Worm (Caenorhabditis elegans): ENCODE results near the gene C52B9.10.

C52B9.10 gene

DNA sequence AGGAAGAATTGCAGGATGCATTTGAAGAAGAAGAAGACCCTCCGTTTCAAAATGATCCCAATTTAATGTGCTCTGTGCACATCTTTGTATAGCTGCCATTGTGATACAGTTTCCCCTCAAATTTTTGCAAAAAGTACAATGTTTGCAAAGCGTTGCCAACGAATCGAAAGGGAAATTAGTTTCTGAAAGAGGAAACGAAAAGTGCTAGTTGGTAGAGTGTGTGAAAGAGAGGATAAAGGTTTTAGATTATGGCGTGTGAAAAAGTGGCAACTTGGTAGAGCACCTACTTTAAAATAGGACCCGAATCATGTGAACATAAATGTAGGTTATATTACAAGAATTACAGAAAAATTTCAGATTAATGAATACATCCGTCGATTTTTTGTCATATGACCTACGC, 38.0 kb downstream of the C52B9.10 start, which contains the start of gene C52B9.8:
TSS of gene C52B9.8 (minus strand) at position 101 of the 400 bp plus-strand sequence.
- TF ChIP-seq ceh-43 (GFP tag; optimal IDR thresholded peaks at IDR 0.05) (no peak), unc-62 (GFP tag; optimal IDR thresholded peaks at IDR 0.05) (no peak), mab-5 (tag; optimal IDR thresholded peaks at IDR 0.05) (no peak), pha-4 (tag; optimal IDR thresholded peaks at IDR 0.05) (no peak), mls-2 (tag; optimal IDR thresholded peaks at IDR 0.05) (no peak), lin-32 (GFP tag; optimal IDR thresholded peaks at IDR 0.05) (no peak), bed-3 (GFP tag; optimal IDR thresholded peaks at IDR 0.05) (no peak), nhr-76 (tag; optimal IDR thresholded peaks at IDR 0.05) (no peak), unc-39 (tag; optimal IDR thresholded peaks at IDR 0.05) (no peak), sem-2 (GFP tag; optimal IDR thresholded peaks at IDR 0.05) (no peak), nhr-2 (tag; optimal IDR thresholded peaks at IDR 0.05) (no peak), ceh-39 (tag; optimal IDR thresholded peaks at IDR 0.05) (no peak), lin-13 (tag; optimal IDR thresholded peaks at IDR 0.05) (no peak), flh-1 (GFP tag; optimal IDR thresholded peaks at IDR 0.05) (no peak), hlh-1 (tag; optimal IDR thresholded peaks at IDR 0.05) (no peak), drap-1 (GFP tag; optimal IDR thresholded peaks at IDR 0.05) (no peak)

DNA sequence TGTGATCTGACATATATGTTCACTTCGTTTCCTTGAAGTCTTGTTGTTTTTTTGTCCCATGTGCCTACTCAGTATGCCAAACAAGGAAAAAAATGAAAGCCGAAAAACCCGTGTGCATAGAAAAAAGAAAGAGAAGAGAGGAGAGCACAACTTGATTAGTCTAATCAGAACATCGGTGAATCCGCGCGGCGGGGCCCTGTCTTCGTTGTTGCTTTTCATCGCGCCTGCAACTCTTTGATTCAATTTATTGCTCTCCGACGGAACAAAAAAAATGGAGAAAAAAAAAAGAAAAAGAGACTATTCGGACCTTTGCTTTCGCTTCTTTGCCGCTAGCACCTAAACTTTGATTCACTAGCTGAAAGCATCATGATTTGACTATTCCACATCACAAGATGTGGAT, 41.2 kb downstream of the C52B9.10 start:
- TF ChIP-seq blmp-1 (tag; optimal IDR thresholded peaks at IDR 0.05) (no peak), ces-1 (GFP tag; optimal IDR thresholded peaks at IDR 0.05) (peak; percentile 82)

DNA sequence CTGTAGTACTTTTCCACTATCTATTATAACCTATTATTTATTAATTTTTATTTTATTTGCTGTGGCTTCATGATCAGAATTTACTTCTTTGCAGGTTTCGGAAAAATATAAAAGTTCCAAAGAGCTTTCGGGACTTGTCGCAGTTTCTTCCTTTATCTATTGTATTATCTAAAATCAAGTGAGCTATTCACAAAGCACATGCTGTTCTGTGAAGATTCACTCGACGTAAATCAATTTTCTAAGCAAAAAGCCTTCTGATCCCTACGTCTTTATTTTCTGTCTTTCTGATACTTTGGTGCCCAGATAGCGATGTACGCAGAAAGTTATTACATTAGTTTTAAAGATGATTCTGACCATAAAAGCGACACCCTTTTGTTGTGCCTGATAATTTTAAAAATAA, 43.4 kb downstream of the C52B9.10 start:
- no peak for TF ChIP-seq nhr-76 (tag; optimal IDR thresholded peaks at IDR 0.05)
- no peak for TF ChIP-seq mab-5 (tag; optimal IDR thresholded peaks at IDR 0.05)
- peak; percentile 37 for TF ChIP-seq ces-1 (GFP tag; optimal IDR thresholded peaks at IDR 0.05)

DNA sequence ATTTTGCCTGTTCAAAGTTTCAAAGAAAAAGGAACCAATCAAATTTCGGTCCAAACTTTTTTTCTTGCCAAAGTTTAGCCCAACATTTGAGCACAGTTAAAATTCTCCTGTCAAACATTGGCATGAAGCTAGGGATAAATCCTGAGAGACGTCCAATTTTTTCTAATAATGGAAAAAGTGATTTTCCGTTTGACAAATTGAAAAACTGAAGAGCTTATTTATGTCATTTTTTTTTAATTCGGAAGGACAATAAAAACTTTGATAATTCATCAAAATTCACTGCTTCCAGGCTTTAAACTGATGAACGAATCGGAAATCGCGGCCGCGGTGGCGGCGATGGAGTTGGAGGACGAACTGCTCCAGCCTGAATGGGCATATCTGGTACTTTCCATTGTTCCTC, 46.8 kb downstream of the C52B9.10 start, which contains the start of gene dop-6:
TSS of gene dop-6 (plus strand) at position 301 of the 400 bp plus-strand sequence.
- no peak for TF ChIP-seq lsy-2 (tag; optimal IDR thresholded peaks at IDR 0.05)
- TF ChIP-seq sem-2 (GFP tag; optimal IDR thresholded peaks at IDR 0.05), result no peak
- TF ChIP-seq sptf-1 (tag; optimal IDR thresholded peaks at IDR 0.05), result no peak
- no peak for TF ChIP-seq unc-120 (tag; optimal IDR thresholded peaks at IDR 0.05; ENCODE audit: poor library complexity, severe bottlenecking)
- TF ChIP-seq pha-4 (tag; optimal IDR thresholded peaks at IDR 0.05), result no peak

DNA sequence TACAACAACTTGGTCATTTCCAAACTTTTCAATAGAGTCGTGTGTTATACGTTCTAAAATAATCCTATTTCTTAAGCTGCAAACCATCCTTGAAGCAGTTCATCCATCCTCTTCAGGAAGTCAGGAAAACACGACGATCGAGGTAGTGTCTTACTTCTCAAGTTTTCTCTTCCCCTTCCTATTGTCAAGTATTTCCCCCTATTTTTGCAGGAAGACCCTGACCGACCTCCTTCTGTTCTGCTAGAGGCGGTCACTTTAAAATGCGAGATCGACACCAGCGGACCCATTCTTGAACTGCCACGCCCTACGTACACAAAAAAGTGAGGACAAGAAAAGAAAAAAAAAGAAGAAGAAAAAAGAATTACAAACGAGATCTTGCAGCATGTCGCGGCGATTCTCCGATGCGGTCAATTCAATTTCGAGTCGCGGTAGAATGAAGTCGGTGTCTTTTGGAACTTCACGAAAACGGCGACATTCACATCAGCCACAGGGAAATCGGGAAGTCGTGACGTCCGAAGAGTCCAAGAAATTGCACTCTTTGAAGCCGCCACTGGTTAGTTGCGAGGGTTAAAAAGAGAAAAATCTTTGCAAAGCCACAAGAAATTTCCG, 49.2 kb downstream of the C52B9.10 start:
- no peak for TF ChIP-seq mep-1 (tag; optimal IDR thresholded peaks at IDR 0.05)
- no peak for TF ChIP-seq ceh-39 (tag; optimal IDR thresholded peaks at IDR 0.05)
- TF ChIP-seq ces-1 (GFP tag; optimal IDR thresholded peaks at IDR 0.05), result peak; percentile 41

Data from whole organism, mixed stage, embryonic.